Fruit fly (Drosophila melanogaster) whole organism, embryonic: Measurements from ENCODE around the gene CG13654.

ENCODE experiments used
- CG10209 ChIP-seq: fragments of 200-800 bp; sonication (Bioruptor generic); optimal IDR thresholded peaks from 3 replicates; lab custom pipeline; 2017; ENCODE audit warnings: missing biosample characterization, mild to moderate bottlenecking, missing genetic modification characterization, missing genetic modification reagents
- CG10267 ChIP-seq: fragments of 200-800 bp; sonication (Bioruptor generic); optimal IDR thresholded peaks from 2 replicates; lab custom pipeline; 2018; ENCODE audit warnings: missing biosample characterization, mild to moderate bottlenecking, missing genetic modification characterization, moderate library complexity
- CG11247 ChIP-seq: fragments of 200-800 bp; sonication (Bioruptor generic); IDR thresholded peaks from 2 replicates; pipeline ENCODE4 v1.3.6; 2022; ENCODE audit warnings: missing biosample characterization, missing genetic modification characterization
- CG12744 ChIP-seq: fragments of 200-800 bp; sonication (Bioruptor generic); optimal IDR thresholded peaks from 2 replicates; lab custom pipeline; 2016; ENCODE audit warnings: missing biosample characterization, missing genetic modification characterization
- CG13296 ChIP-seq: fragments of 200-800 bp; sonication (Bioruptor generic); optimal IDR thresholded peaks from 3 replicates; lab custom pipeline; 2018; ENCODE audit warnings: missing biosample characterization, mild to moderate bottlenecking, missing genetic modification characterization
- CG13424 ChIP-seq: fragments of 200-800 bp; sonication (Bioruptor generic); optimal IDR thresholded peaks from 2 replicates; lab custom pipeline; 2019; ENCODE audit warnings: missing biosample characterization, mild to moderate bottlenecking, missing genetic modification characterization, moderate library complexity
- CG13624 ChIP-seq: fragments of 200-800 bp; sonication (Bioruptor generic); optimal IDR thresholded peaks from 2 replicates; lab custom pipeline; 2016; ENCODE audit warnings: missing biosample characterization, missing genetic modification characterization
- CG15696 ChIP-seq: fragments of 200-800 bp; sonication (Bioruptor generic); optimal IDR thresholded peaks from 2 replicates; lab custom pipeline; 2019; ENCODE audit warnings: missing biosample characterization, mild to moderate bottlenecking, missing genetic modification characterization, moderate library complexity
- CG16813 ChIP-seq: fragments of 200-800 bp; sonication (Bioruptor generic); IDR thresholded peaks from 3 replicates; pipeline ENCODE4 v1.3.6; 2022; ENCODE audit warnings: missing biosample characterization, missing genetic modification characterization; ENCODE audit not compliant: partially characterized antibody
- CG17186 ChIP-seq: fragments of 200-800 bp; sonication (Bioruptor generic); optimal IDR thresholded peaks from 3 replicates; lab custom pipeline; 2017; ENCODE audit warnings: missing biosample characterization, missing genetic modification reagents, missing genetic modification characterization
- CG17829 ChIP-seq: fragments of 200-800 bp; optimal IDR thresholded peaks from 2 replicates; lab custom pipeline; 2019; ENCODE audit warnings: missing biosample characterization, mild to moderate bottlenecking, missing genetic modification characterization, moderate library complexity
- CG18619 ChIP-seq: fragments of 200-800 bp; sonication (Bioruptor generic); optimal IDR thresholded peaks from 3 replicates; lab custom pipeline; 2017; ENCODE audit warnings: missing biosample characterization, mild to moderate bottlenecking, missing genetic modification characterization
- CG2129 ChIP-seq: fragments of 200-800 bp; sonication (Bioruptor generic); IDR thresholded peaks from 2 replicates; pipeline ENCODE4 v1.3.6; 2022; ENCODE audit warnings: missing biosample characterization, missing genetic modification characterization; ENCODE audit not compliant: partially characterized antibody
- CG2712 ChIP-seq: fragments of 200-800 bp; optimal IDR thresholded peaks from 3 replicates; lab custom pipeline; 2019; ENCODE audit warnings: missing biosample characterization, mild to moderate bottlenecking, missing genetic modification characterization, moderate library complexity
- CG2875 ChIP-seq: fragments of 200-800 bp; sonication (Bioruptor generic); optimal IDR thresholded peaks from 2 replicates; lab custom pipeline; 2017; ENCODE audit warnings: missing biosample characterization, mild to moderate bottlenecking, missing genetic modification characterization, missing genetic modification reagents
- CG3163 ChIP-seq: fragments of 200-800 bp; sonication (Bioruptor generic); optimal IDR thresholded peaks from 3 replicates; lab custom pipeline; 2016; ENCODE audit warnings: missing biosample characterization, missing genetic modification characterization
- CG32772 ChIP-seq: fragments of 200-800 bp; sonication (Bioruptor generic); IDR thresholded peaks from 2 replicates; pipeline ENCODE4 v1.3.6; 2022; ENCODE audit warnings: missing biosample characterization, missing genetic modification characterization
- CG6272 ChIP-seq: fragments of 200-800 bp; sonication (Bioruptor generic); IDR thresholded peaks from 2 replicates; pipeline ENCODE4 v1.3.6; 2022; ENCODE audit warnings: missing biosample characterization, missing genetic modification characterization
- CG7786 ChIP-seq: fragments of 200-800 bp; sonication (Bioruptor generic); optimal IDR thresholded peaks from 2 replicates; lab custom pipeline; 2016; ENCODE audit warnings: missing biosample characterization, missing genetic modification characterization
- CG8478 ChIP-seq: fragments of >200 bp; optimal IDR thresholded peaks from 2 replicates; lab custom pipeline; 2018
- CoRest ChIP-seq: fragments of 200-800 bp; sonication (Bioruptor generic); optimal IDR thresholded peaks from 3 replicates; lab custom pipeline; 2018; ENCODE audit warnings: missing biosample characterization, mild to moderate bottlenecking, missing genetic modification characterization, moderate library complexity
- Dek ChIP-seq: fragments of 200-800 bp; sonication (Bioruptor generic); optimal IDR thresholded peaks from 3 replicates; lab custom pipeline; 2019; ENCODE audit warnings: missing biosample characterization, mild to moderate bottlenecking, missing genetic modification characterization, moderate library complexity
- Doc3 ChIP-seq: fragments of 200-800 bp; sonication (Bioruptor generic); IDR thresholded peaks from 3 replicates; pipeline ENCODE4 v1.3.6; 2022; ENCODE audit warnings: missing biosample characterization, missing genetic modification characterization; ENCODE audit not compliant: partially characterized antibody
- Drgx ChIP-seq: fragments of 200-800 bp; sonication (Bioruptor generic); IDR thresholded peaks from 2 replicates; pipeline ENCODE4 v1.3.6; 2022; ENCODE audit warnings: missing biosample characterization, missing genetic modification characterization
- Fer1 ChIP-seq: fragments of 200-800 bp; sonication (Bioruptor generic); optimal IDR thresholded peaks from 2 replicates; lab custom pipeline; 2017; ENCODE audit warnings: missing biosample characterization, mild to moderate bottlenecking, missing genetic modification characterization
- GATAe ChIP-seq: fragments of 200-800 bp; sonication (Bioruptor generic); conservative IDR thresholded peaks from 2 replicates; pipeline ENCODE4 v1.3.6; 2022; ENCODE audit warnings: missing biosample characterization, missing genetic modification characterization
- Hmr ChIP-seq: fragments of 200-800 bp; sonication (Bioruptor generic); optimal IDR thresholded peaks from 3 replicates; lab custom pipeline; 2017; ENCODE audit warnings: mild to moderate bottlenecking, missing biosample characterization, missing genetic modification reagents, missing genetic modification characterization
- NK7.1 ChIP-seq: fragments of 200-800 bp; sonication (Bioruptor generic); optimal IDR thresholded peaks from 3 replicates; lab custom pipeline; 2016; ENCODE audit warnings: missing biosample characterization, missing genetic modification characterization
- Scr ChIP-seq: fragments of 200-800 bp; sonication (Bioruptor generic); IDR thresholded peaks from 2 replicates; pipeline ENCODE4 v1.3.6; 2022; ENCODE audit warnings: missing biosample characterization, missing genetic modification characterization; ENCODE audit not compliant: partially characterized antibody
- Sox100B ChIP-seq: fragments of 200-800 bp; sonication (Bioruptor generic); optimal IDR thresholded peaks from 3 replicates; lab custom pipeline; 2018; ENCODE audit warnings: missing biosample characterization, mild to moderate bottlenecking, missing genetic modification characterization
- Ssrp ChIP-seq: fragments of 200-800 bp; sonication (Bioruptor generic); optimal IDR thresholded peaks from 2 replicates; lab custom pipeline; 2018; ENCODE audit warnings: missing biosample characterization, mild to moderate bottlenecking, missing genetic modification characterization, moderate library complexity
- ato ChIP-seq: fragments of 200-800 bp; sonication (Bioruptor generic); IDR thresholded peaks from 2 replicates; pipeline ENCODE4 v1.3.6; 2022; ENCODE audit warnings: missing biosample characterization, missing genetic modification characterization; ENCODE audit not compliant: partially characterized antibody
- bcd ChIP-seq: fragments of 200-800 bp; sonication (Bioruptor generic); optimal IDR thresholded peaks from 2 replicates; lab custom pipeline; 2017; ENCODE audit warnings: missing biosample characterization, mild to moderate bottlenecking, missing genetic modification characterization
- bsh ChIP-seq, 2 experiments: fragments of 200-800 bp; sonication (Bioruptor generic); optimal IDR thresholded peaks; 2 replicates each; lab custom pipeline; 2017 to 2018; ENCODE audit warnings: mild to moderate bottlenecking in 2 of 2, missing biosample characterization in 2 of 2, missing genetic modification characterization in 2 of 2, moderate library complexity in 1 of 2
- caup ChIP-seq: fragments of 200-800 bp; sonication (Bioruptor generic); optimal IDR thresholded peaks from 3 replicates; lab custom pipeline; 2017; ENCODE audit warnings: missing biosample characterization, mild to moderate bottlenecking, missing genetic modification characterization, moderate library complexity; ENCODE audit not compliant: severe bottlenecking
- ewg ChIP-seq: fragments of 200-800 bp; sonication (Bioruptor generic); optimal IDR thresholded peaks from 3 replicates; lab custom pipeline; 2017; ENCODE audit warnings: mild to moderate bottlenecking, missing biosample characterization, missing genetic modification reagents, missing genetic modification characterization
- fd3F ChIP-seq: fragments of 200-800 bp; sonication (Bioruptor generic); optimal IDR thresholded peaks from 2 replicates; lab custom pipeline; 2018; ENCODE audit warnings: missing biosample characterization, mild to moderate bottlenecking, missing genetic modification characterization, moderate library complexity
- fd96Cb ChIP-seq: fragments of 200-800 bp; sonication (Bioruptor generic); optimal IDR thresholded peaks from 2 replicates; lab custom pipeline; 2018; ENCODE audit warnings: missing biosample characterization, mild to moderate bottlenecking, missing genetic modification characterization, moderate library complexity
- lab ChIP-seq: fragments of 200-800 bp; sonication (Bioruptor generic); optimal IDR thresholded peaks from 3 replicates; lab custom pipeline; 2017; ENCODE audit warnings: missing biosample characterization, missing genetic modification characterization, mild to moderate bottlenecking, moderate library complexity, missing genetic modification reagents
- mld ChIP-seq: fragments of 200-800 bp; sonication (Bioruptor generic); IDR thresholded peaks from 3 replicates; pipeline ENCODE4 v1.3.6; 2022; ENCODE audit warnings: missing biosample characterization, missing genetic modification characterization; ENCODE audit not compliant: partially characterized antibody
- nerfin-2 ChIP-seq: fragments of 200-800 bp; sonication (Bioruptor generic); IDR thresholded peaks from 2 replicates; pipeline ENCODE4 v1.3.6; 2022; ENCODE audit warnings: missing biosample characterization, missing genetic modification characterization; ENCODE audit not compliant: partially characterized antibody
- pfk ChIP-seq: fragments of 200-800 bp; sonication (Bioruptor generic); optimal IDR thresholded peaks from 2 replicates; lab custom pipeline; 2018; ENCODE audit warnings: missing biosample characterization, mild to moderate bottlenecking, missing genetic modification characterization, moderate library complexity
- slbo ChIP-seq: fragments of 200-800 bp; sonication (Bioruptor generic); IDR thresholded peaks from 2 replicates; pipeline ENCODE4 v1.3.6; 2022; ENCODE audit warnings: missing biosample characterization, missing genetic modification characterization
- sr ChIP-seq: fragments of 200-800 bp; sonication (Bioruptor generic); IDR thresholded peaks from 3 replicates; pipeline ENCODE4 v1.3.6; 2022; ENCODE audit warnings: missing biosample characterization, missing genetic modification characterization
- sug ChIP-seq: fragments of 200-800 bp; optimal IDR thresholded peaks from 2 replicates; lab custom pipeline; 2019; ENCODE audit warnings: missing biosample characterization, mild to moderate bottlenecking, missing genetic modification characterization, moderate library complexity
- trem ChIP-seq: fragments of 200-800 bp; optimal IDR thresholded peaks from 3 replicates; lab custom pipeline; 2019; ENCODE audit warnings: missing biosample characterization, mild to moderate bottlenecking, missing genetic modification characterization, moderate library complexity
- unpg ChIP-seq: fragments of 200-800 bp; sonication (Bioruptor generic); optimal IDR thresholded peaks from 3 replicates; lab custom pipeline; 2018; ENCODE audit warnings: missing biosample characterization, mild to moderate bottlenecking, missing genetic modification characterization, moderate library complexity

CG13654 gene

DNA sequence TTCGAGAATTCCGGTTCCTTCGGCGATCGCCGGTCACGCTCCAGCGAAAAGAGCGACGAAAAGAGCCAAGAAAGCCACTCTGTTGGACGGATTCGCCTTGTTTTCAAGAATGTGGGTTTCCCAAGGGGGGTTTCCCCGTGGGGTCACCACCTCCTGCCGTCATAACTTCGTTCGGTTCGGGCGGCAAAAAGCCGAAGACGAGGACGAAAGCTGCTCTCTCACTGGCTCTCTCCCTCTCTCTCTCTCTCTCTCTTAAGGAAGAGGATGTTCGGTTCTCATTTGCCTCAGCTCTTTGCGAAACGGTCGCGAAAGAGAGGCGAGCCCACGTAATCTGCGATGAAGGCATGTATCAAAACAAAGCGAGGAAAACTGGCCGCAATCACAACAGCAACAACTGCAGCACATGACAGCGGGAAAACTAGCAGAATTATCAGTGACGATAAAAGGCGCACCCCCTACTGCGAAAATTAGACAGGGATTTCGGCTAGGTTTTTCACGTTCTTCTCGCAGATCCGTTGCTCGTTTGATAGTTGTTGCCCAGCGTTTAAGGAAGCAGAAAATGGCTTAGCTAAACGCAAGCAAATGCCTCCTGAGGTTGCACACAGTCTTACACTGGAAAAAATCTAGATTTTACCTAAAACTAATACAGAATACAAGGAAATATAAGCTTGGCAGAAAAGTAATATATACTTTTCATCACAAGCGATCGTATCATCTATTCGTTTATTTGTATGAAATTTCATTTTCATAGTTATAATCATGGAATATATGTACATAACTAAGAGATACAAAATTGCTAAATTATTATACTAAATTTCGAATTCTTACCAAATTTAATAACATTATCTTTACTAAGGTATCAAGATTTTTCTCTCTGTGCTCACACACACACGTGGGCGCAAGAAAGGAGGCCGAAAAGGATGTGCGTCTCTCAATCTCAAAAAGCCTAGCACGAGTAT lies 15.9 kb upstream of the CG13654 start, which contains the start of gene dan (continued):
- no peak for TF ChIP-seq CG6272 (GFP tag; lab: Robert Waterston, UW)
- peak; percentile 42 for TF ChIP-seq CG18619
- TF ChIP-seq slbo (GFP tag; lab: Robert Waterston, UW), result peak; percentile 49; the same call in 1 of the 2 replicates
- TF ChIP-seq CG11247 (GFP tag; lab: Robert Waterston, UW), result no peak
- TF ChIP-seq pfk (GFP tag; lab: Kevin White, UChicago), result no peak
- peak in 1 of 2 experiments; percentile 38 for TF ChIP-seq bsh (GFP tag; optimal IDR thresholded peaks at IDR 0.05; lab: Kevin White, UChicago)
- TF ChIP-seq CG3163 (GFP tag; lab: Kevin White, UChicago), result peak; percentile 65
- TF ChIP-seq ewg (GFP tag; lab: Kevin White, UChicago), result no peak
- no peak for TF ChIP-seq CG2875
- no peak for TF ChIP-seq NK7.1 (GFP tag; lab: Kevin White, UChicago)
- TF ChIP-seq CG17186, result no peak
- TF ChIP-seq CG10209 (GFP tag; lab: Kevin White, UChicago), result peak; percentile 47
- peak; percentile 54 for TF ChIP-seq CG10267 (tag; lab: Kevin White, UChicago)
- no peak for TF ChIP-seq nerfin-2 (GFP tag; lab: Robert Waterston, UW)
- peak; percentile 63 for TF ChIP-seq Hmr (GFP tag; lab: Kevin White, UChicago)
- TF ChIP-seq CG17829, result peak; percentile 60
- no peak for TF ChIP-seq CG2129 (GFP tag; lab: Robert Waterston, UW)
- no peak for TF ChIP-seq Drgx (GFP tag; lab: Robert Waterston, UW)
- peak; percentile 3 for TF ChIP-seq CG13296 (GFP tag; lab: Kevin White, UChicago)
- TF ChIP-seq trem, result peak; percentile 30
- no peak for TF ChIP-seq sug
- TF ChIP-seq CG16813 (GFP tag; lab: Robert Waterston, UW), result no peak
- TF ChIP-seq Fer1 (GFP tag; lab: Kevin White, UChicago), result peak; percentile 6
- TF ChIP-seq Sox100B (GFP tag; lab: Kevin White, UChicago), result peak; percentile 38
- peak; percentile 18 for TF ChIP-seq caup (GFP tag; lab: Kevin White, UChicago)
- TF ChIP-seq CG13624 (GFP tag; lab: Kevin White, UChicago), result no peak
- TF ChIP-seq fd96Cb (tag; lab: Kevin White, UChicago), result peak; percentile 38
- peak; percentile 61 for TF ChIP-seq CG13424
- peak; percentile 68 for TF ChIP-seq CG15696
- no peak for TF ChIP-seq sr
- peak; percentile 44 for TF ChIP-seq unpg (GFP tag; lab: Kevin White, UChicago)
- TF ChIP-seq lab (GFP tag; lab: Kevin White, UChicago), result peak; percentile 43
- TF ChIP-seq CG8478, result no peak
- peak; percentile 68 for TF ChIP-seq CoRest (tag; lab: Kevin White, UChicago)
- no peak for TF ChIP-seq GATAe (GFP tag; lab: Robert Waterston, UW)
- TF ChIP-seq Scr (GFP tag; lab: Robert Waterston, UW), result no peak
- TF ChIP-seq ato (GFP tag; lab: Robert Waterston, UW), result no peak
- TF ChIP-seq Dek (tag; lab: Kevin White, UChicago), result peak; percentile 41
- TF ChIP-seq bcd (GFP tag; lab: Kevin White, UChicago), result peak; percentile 40
- no peak for TF ChIP-seq mld (GFP tag; lab: Robert Waterston, UW)
- peak; percentile 66 for TF ChIP-seq CG2712 (tag; lab: Kevin White, UChicago)
- no peak for TF ChIP-seq CG12744 (GFP tag; lab: Kevin White, UChicago)
- TF ChIP-seq Doc3, result no peak
- TF ChIP-seq fd3F, result peak; percentile 16
- TF ChIP-seq CG32772, result no peak
- TF ChIP-seq CG7786 (GFP tag; lab: Kevin White, UChicago), result no peak
- peak; percentile 63 for TF ChIP-seq Ssrp
